Fruit fly (Drosophila melanogaster): ENCODE data around the gene Acp24A4.

The Acp24A4 gene

dm6 chr2L:3731055-3731454 lies 37.4 kb upstream of the Acp24A4 start:
- TF ChIP-seq CG10462 (GFP tag; optimal IDR thresholded peaks at IDR 0.05) = no peak
- TF ChIP-seq CG6791 (GFP tag; IDR thresholded peaks at IDR 0.05; ENCODE audit: partially characterized antibody) = no peak
- no peak for TF ChIP-seq CG4328 (GFP tag; optimal IDR thresholded peaks at IDR 0.05)
- TF ChIP-seq CG4854 (GFP tag; optimal IDR thresholded peaks at IDR 0.05) = no peak
- no peak for TF ChIP-seq CG16779 (GFP tag; IDR thresholded peaks at IDR 0.05)
- TF ChIP-seq phol (tag; optimal IDR thresholded peaks at IDR 0.05) = no peak
- no peak for TF ChIP-seq crol (GFP tag; IDR thresholded peaks at IDR 0.05)
- TF ChIP-seq Usf (GFP tag; optimal IDR thresholded peaks at IDR 0.05) = no peak
- no peak for TF ChIP-seq fd96Cb (tag; optimal IDR thresholded peaks at IDR 0.05)
- no peak for TF ChIP-seq CG8089 (GFP tag; optimal IDR thresholded peaks at IDR 0.05)
- no peak for TF ChIP-seq Gsc (GFP tag; IDR thresholded peaks at IDR 0.05)
- TF ChIP-seq CG32772 (GFP tag; IDR thresholded peaks at IDR 0.05) = no peak
- TF ChIP-seq en (GFP tag; optimal IDR thresholded peaks at IDR 0.05) = no peak
- no peak for TF ChIP-seq slbo (GFP tag; IDR thresholded peaks at IDR 0.05)
- TF ChIP-seq ken (GFP tag; IDR thresholded peaks at IDR 0.05) = no peak
- TF ChIP-seq repo (GFP tag; optimal IDR thresholded peaks at IDR 0.05) = no peak
- TF ChIP-seq Eip74EF (GFP tag; optimal IDR thresholded peaks at IDR 0.05) = no peak
- TF ChIP-seq CG10321 (GFP tag; IDR thresholded peaks at IDR 0.05) = no peak

dm6 chr2L:3730182-3730975 lies 36.7 kb upstream of the Acp24A4 start, which contains the start of gene CG10019:
Gene CG10019, plus strand, starts transcription at chr2L:3730466.
- TF ChIP-seq CG11696 (GFP tag; IDR thresholded peaks at IDR 0.05) (0 out of 2 replicates have a peak, but pooled peaks have one; percentile 23), YL-1 (GFP tag; optimal IDR thresholded peaks at IDR 0.05) (no peak), Trl (optimal IDR thresholded peaks at IDR 0.05) (peak; percentile 80 to 98), Trl (GFP tag; optimal IDR thresholded peaks at IDR 0.05) (no peak), H15 (GFP tag; IDR thresholded peaks at IDR 0.05) (no peak), CG3726 (GFP tag; IDR thresholded peaks at IDR 0.05) (no peak), CG8924 (tag; optimal IDR thresholded peaks at IDR 0.05) (no peak), grau (tag; optimal IDR thresholded peaks at IDR 0.05) (no peak), CG13287 (GFP tag; IDR thresholded peaks at IDR 0.05; ENCODE audit: partially characterized antibody) (peak; percentile 44; the same call in 1 of the 2 replicates), cato (GFP tag; optimal IDR thresholded peaks at IDR 0.05; ENCODE audit: borderline replicate concordance) (no peak), gfzf (GFP tag; optimal IDR thresholded peaks at IDR 0.05) (no peak), ac (GFP tag; optimal IDR thresholded peaks at IDR 0.05) (no peak), Dip3 (GFP tag; optimal IDR thresholded peaks at IDR 0.05) (no peak), MESR4 (GFP tag; optimal IDR thresholded peaks at IDR 0.05) (no peak), Spps (tag; optimal IDR thresholded peaks at IDR 0.05) (no peak), sens (GFP tag) (peak; percentile 75), dimm (GFP tag; IDR thresholded peaks at IDR 0.05) (no peak), CG10565 (GFP tag; optimal IDR thresholded peaks at IDR 0.05) (no peak), CG12391 (tag; optimal IDR thresholded peaks at IDR 0.05) (no peak), zen2 (GFP tag; IDR thresholded peaks at IDR 0.05; ENCODE audit: partially characterized antibody) (0 out of 3 replicates have a peak, but pooled peaks have one; percentile 30), nerfin-2 (GFP tag; IDR thresholded peaks at IDR 0.05; ENCODE audit: partially characterized antibody) (no peak), Ssrp (tag; optimal IDR thresholded peaks at IDR 0.05) (no peak), caup (GFP tag; optimal IDR thresholded peaks at IDR 0.05; ENCODE audit: severe bottlenecking) (peak; percentile 3), wek (GFP tag; optimal IDR thresholded peaks at IDR 0.05) (no peak), Elba2 (GFP tag; optimal IDR thresholded peaks at IDR 0.05) (peak; percentile 61), Sry-δ (GFP tag; optimal IDR thresholded peaks at IDR 0.05) (no peak), CG4424 (GFP tag; optimal IDR thresholded peaks at IDR 0.05) (no peak), Hand (GFP tag; optimal IDR thresholded peaks at IDR 0.05) (peak; percentile 26), tap (tag; optimal IDR thresholded peaks at IDR 0.05) (no peak), Jarid2 (GFP tag; optimal IDR thresholded peaks at IDR 0.05) (peak; percentile 75), CG3163 (GFP tag; optimal IDR thresholded peaks at IDR 0.05) (peak; percentile 98), Poxn (GFP tag; IDR thresholded peaks at IDR 0.05) (no peak)

Measured in whole organism, embryonic.